Fruit fly (Drosophila melanogaster): ENCODE measurements around the gene CG42724.

- TF ChIP-seq CG8478 (optimal IDR thresholded peaks at IDR 0.05) (no peak), CTCF (optimal IDR thresholded peaks at IDR 0.05) (no peak)
Observed at dm6 chr3R:6403674-6404073, 35.6 kb upstream of the CG42724 start.
